Fruit fly (Drosophila melanogaster) whole organism, adult: Measurements from ENCODE around the gene CG33258.

Experiments used
- CG12768 ChIP-seq: fragments of 200-800 bp; sonication (Bioruptor generic); optimal IDR thresholded peaks from 2 replicates; lab custom pipeline; 2017; ENCODE audit warnings: missing biosample characterization, missing genetic modification characterization, mild to moderate bottlenecking, moderate library complexity, missing genetic modification reagents
- CG5204 ChIP-seq: fragments of 200-800 bp; sonication (Bioruptor generic); optimal IDR thresholded peaks from 2 replicates; lab custom pipeline; 2016; ENCODE audit warnings: missing biosample characterization, missing genetic modification characterization
- CG7045 ChIP-seq: fragments of 200-800 bp; sonication (Bioruptor generic); optimal IDR thresholded peaks from 2 replicates; lab custom pipeline; 2017; ENCODE audit warnings: missing biosample characterization, mild to moderate bottlenecking, missing genetic modification characterization
- Clk ChIP-seq: fragments of 200-800 bp; sonication (Bioruptor generic); optimal IDR thresholded peaks from 2 replicates; lab custom pipeline; 2017; ENCODE audit warnings: missing biosample characterization, missing genetic modification characterization
- bab1 ChIP-seq: fragments of 200-800 bp; sonication (Bioruptor generic); optimal IDR thresholded peaks from 3 replicates; lab custom pipeline; 2019; ENCODE audit warnings: missing biosample characterization, mild to moderate bottlenecking, missing genetic modification characterization, moderate library complexity
- cic ChIP-seq: fragments of 200-800 bp; sonication (Bioruptor generic); optimal IDR thresholded peaks from 2 replicates; lab custom pipeline; 2017; ENCODE audit warnings: missing biosample characterization, mild to moderate bottlenecking, missing genetic modification characterization, moderate library complexity
- kay ChIP-seq: fragments of 200-800 bp; sonication (Bioruptor generic); peaks from one replicate; lab custom pipeline; 2016; ENCODE audit warnings: missing biosample characterization, missing genetic modification characterization, borderline replicate concordance
- ovo ChIP-seq: fragments of 200-800 bp; sonication (Bioruptor generic); optimal IDR thresholded peaks from 2 replicates; lab custom pipeline; 2016; ENCODE audit warnings: missing biosample characterization, missing genetic modification characterization
- pad ChIP-seq: fragments of 200-800 bp; sonication (Bioruptor generic); optimal IDR thresholded peaks from 3 replicates; lab custom pipeline; 2017; ENCODE audit warnings: missing biosample characterization, missing genetic modification characterization, mild to moderate bottlenecking, moderate library complexity, missing genetic modification reagents
- tj ChIP-seq: fragments of 200-800 bp; sonication (Bioruptor generic); optimal IDR thresholded peaks from 3 replicates; lab custom pipeline; 2017; ENCODE audit warnings: missing biosample characterization, mild to moderate bottlenecking, missing genetic modification characterization, moderate library complexity
- toe ChIP-seq: fragments of 200-800 bp; sonication (Bioruptor generic); optimal IDR thresholded peaks from 2 replicates; lab custom pipeline; 2016; ENCODE audit warnings: missing biosample characterization, missing genetic modification characterization

dm6 chr3L:16121791-16122190 is 39.4 kb downstream of the CG33258 start, which contains the start of gene Strump:
- no peak for TF ChIP-seq kay (GFP tag; lab: Kevin White, UChicago)
- no peak for TF ChIP-seq CG12768
- TF ChIP-seq CG5204 (GFP tag; lab: Kevin White, UChicago): no peak
- TF ChIP-seq bab1 (GFP tag; lab: Kevin White, UChicago): peak; percentile 54
- no peak for TF ChIP-seq pad (GFP tag; lab: Kevin White, UChicago)
- TF ChIP-seq Clk: no peak
- no peak for TF ChIP-seq tj
- no peak for TF ChIP-seq CG7045
- TF ChIP-seq ovo (GFP tag; lab: Kevin White, UChicago): no peak
- no peak for TF ChIP-seq cic (GFP tag; lab: Kevin White, UChicago)
- no peak for TF ChIP-seq toe
